Worm (Caenorhabditis elegans) whole organism, young adult: ENCODE results near the gene F38G1.3.

Experiments
- B0019.2 ChIP-seq: fragments of 200-800 bp; sonication (Bioruptor generic); conservative IDR thresholded peaks from 2 replicates; pipeline ENCODE4 v1.3.6; 2022; ENCODE audit warnings: missing genetic modification reagents, missing genetic modification characterization, missing compliant biosample characterization
- B0261.1 ChIP-seq: sonication (generic microtip); optimal IDR thresholded peaks from 2 replicates; lab custom pipeline; 2016; ENCODE audit warnings: mild to moderate bottlenecking, missing genetic modification characterization, moderate library complexity, missing compliant biosample characterization
- D2030.7 ChIP-seq: fragments of 200-800 bp; sonication (Bioruptor generic); IDR thresholded peaks from 2 replicates; pipeline ENCODE4 v1.3.6; 2022; ENCODE audit warnings: missing genetic modification reagents, missing genetic modification characterization, missing compliant biosample characterization
- F39B2.1 ChIP-seq: fragments of 200-800 bp; sonication (Bioruptor generic); IDR thresholded peaks from 2 replicates; pipeline ENCODE4 v1.3.6; 2022; ENCODE audit warnings: missing genetic modification reagents, missing genetic modification characterization, missing compliant biosample characterization
- F49E8.2 ChIP-seq: sonication (generic microtip); optimal IDR thresholded peaks from 3 replicates; lab custom pipeline; 2017; ENCODE audit warnings: missing genetic modification characterization, mild to moderate bottlenecking, missing compliant biosample characterization, antibody characterized with exemption, moderate library complexity; ENCODE audit not compliant: insufficient read depth
- F57A8.1 ChIP-seq: fragments of 200-800 bp; sonication (Bioruptor generic); optimal IDR thresholded peaks from 2 replicates; lab custom pipeline; 2018; ENCODE audit warnings: mild to moderate bottlenecking, missing genetic modification characterization, moderate library complexity, missing compliant biosample characterization
- F57C9.4 ChIP-seq: sonication (generic microtip); optimal IDR thresholded peaks from 2 replicates; lab custom pipeline; 2017; ENCODE audit warnings: mild to moderate bottlenecking, missing genetic modification characterization, missing compliant biosample characterization
- K12H6.12 ChIP-seq: fragments of 200-800 bp; sonication (Bioruptor generic); optimal IDR thresholded peaks from 2 replicates; lab custom pipeline; 2018; ENCODE audit warnings: mild to moderate bottlenecking, missing genetic modification characterization, missing compliant biosample characterization
- ZK185.1 ChIP-seq: sonication (generic microtip); optimal IDR thresholded peaks from 2 replicates; lab custom pipeline; 2016; ENCODE audit warnings: mild to moderate bottlenecking, missing genetic modification characterization, missing compliant biosample characterization; ENCODE audit not compliant: poor library complexity, severe bottlenecking
- aptf-2 ChIP-seq: fragments of 200-800 bp; sonication (Bioruptor generic); conservative IDR thresholded peaks from 2 replicates; pipeline ENCODE4 v1.3.6; 2022; ENCODE audit warnings: missing genetic modification reagents, missing genetic modification characterization, missing compliant biosample characterization
- atf-7 ChIP-seq: sonication (generic microtip); optimal IDR thresholded peaks from 2 replicates; lab custom pipeline; 2017; ENCODE audit warnings: mild to moderate bottlenecking, missing genetic modification characterization, missing compliant biosample characterization
- attf-3 ChIP-seq: fragments of 200-800 bp; sonication (Bioruptor generic); conservative IDR thresholded peaks from 2 replicates; pipeline ENCODE4 v1.3.6; 2022; ENCODE audit warnings: missing genetic modification reagents, missing genetic modification characterization, missing compliant biosample characterization
- attf-6 ChIP-seq: fragments of 200-800 bp; sonication (Bioruptor generic); IDR thresholded peaks from 2 replicates; pipeline ENCODE4 v1.3.6; 2022; ENCODE audit warnings: missing genetic modification reagents, missing genetic modification characterization, missing compliant biosample characterization
- bed-1 ChIP-seq: fragments of 200-800 bp; sonication (Bioruptor generic); IDR thresholded peaks from 2 replicates; pipeline ENCODE4 v1.3.6; 2022; ENCODE audit warnings: missing genetic modification reagents, missing genetic modification characterization, missing compliant biosample characterization
- bed-2 ChIP-seq: fragments of 200-800 bp; sonication (Bioruptor generic); IDR thresholded peaks from 2 replicates; pipeline ENCODE4 v1.3.6; 2022; ENCODE audit warnings: missing genetic modification reagents, missing genetic modification characterization, missing compliant biosample characterization
- cebp-1 ChIP-seq, 2 experiments: fragments of 200-800 bp in 1 of 2; sonication (Bioruptor generic) in 1 of 2; sonication (generic microtip) in 1 of 2; IDR thresholded peaks in 1 of 2; optimal IDR thresholded peaks in 1 of 2; 2 replicates each; pipeline versions ENCODE4 v1.3.6 to Lab custom; 2017 to 2022; ENCODE audit warnings: missing compliant biosample characterization in 2 of 2, missing genetic modification characterization in 2 of 2, mild to moderate bottlenecking in 1 of 2, missing genetic modification reagents in 1 of 2, moderate library complexity in 1 of 2
- ceh-58 ChIP-seq: fragments of 200-800 bp; sonication (Bioruptor generic); IDR thresholded peaks from 2 replicates; pipeline ENCODE4 v1.3.6; 2022; ENCODE audit warnings: missing genetic modification characterization, missing compliant biosample characterization
- dpff-1 ChIP-seq: sonication (generic microtip); optimal IDR thresholded peaks from 2 replicates; lab custom pipeline; 2017; ENCODE audit warnings: mild to moderate bottlenecking, missing genetic modification characterization, missing compliant biosample characterization
- egl-18 ChIP-seq: fragments of 200-800 bp; sonication (Bioruptor generic); IDR thresholded peaks from 2 replicates; pipeline ENCODE4 v1.3.6; 2022; ENCODE audit warnings: missing genetic modification reagents, missing genetic modification characterization, missing compliant biosample characterization
- gei-17 ChIP-seq: fragments of 200-800 bp; sonication (Bioruptor generic); optimal IDR thresholded peaks from 2 replicates; lab custom pipeline; 2018; ENCODE audit warnings: mild to moderate bottlenecking, missing genetic modification characterization, missing compliant biosample characterization
- hmg-20 ChIP-seq: fragments of 200-800 bp; sonication (Bioruptor generic); IDR thresholded peaks from 2 replicates; pipeline ENCODE4 v1.3.6; 2022; ENCODE audit warnings: missing genetic modification reagents, missing genetic modification characterization, missing compliant biosample characterization
- hsf-1 ChIP-seq: fragments of 200-800 bp; sonication (Bioruptor generic); IDR thresholded peaks from 2 replicates; pipeline ENCODE4 v1.3.6; 2022; ENCODE audit warnings: missing genetic modification reagents, missing genetic modification characterization, missing compliant biosample characterization
- lag-1 ChIP-seq: fragments of 200-800 bp; sonication (Bioruptor generic); IDR thresholded peaks from 2 replicates; pipeline ENCODE4 v1.3.6; 2022; ENCODE audit warnings: missing genetic modification reagents, missing genetic modification characterization, missing compliant biosample characterization
- lin-54 ChIP-seq: fragments of 200-800 bp; sonication (Bioruptor generic); optimal IDR thresholded peaks from 2 replicates; lab custom pipeline; 2018; ENCODE audit warnings: mild to moderate bottlenecking, missing genetic modification characterization, missing compliant biosample characterization
- lir-1 ChIP-seq: fragments of 200-800 bp; sonication (Bioruptor generic); conservative IDR thresholded peaks from 2 replicates; pipeline ENCODE4 v1.3.6; 2022; ENCODE audit warnings: missing genetic modification reagents, missing genetic modification characterization, missing compliant biosample characterization
- lsl-1 ChIP-seq: fragments of 200-800 bp; sonication (Bioruptor generic); optimal IDR thresholded peaks from 2 replicates; lab custom pipeline; 2018; ENCODE audit warnings: mild to moderate bottlenecking, missing genetic modification characterization, moderate library complexity, missing compliant biosample characterization
- madf-10 ChIP-seq: sonication (generic microtip); optimal IDR thresholded peaks from 2 replicates; lab custom pipeline; 2016; ENCODE audit warnings: mild to moderate bottlenecking, missing genetic modification characterization, missing compliant biosample characterization
- madf-3 ChIP-seq: fragments of 200-800 bp; sonication (Bioruptor generic); IDR thresholded peaks from 2 replicates; pipeline ENCODE4 v1.3.6; 2022; ENCODE audit warnings: missing genetic modification reagents, missing genetic modification characterization, missing compliant biosample characterization
- mcd-1 ChIP-seq: fragments of 200-800 bp; sonication (Bioruptor generic); IDR thresholded peaks from 2 replicates; pipeline ENCODE4 v1.3.6; 2022; ENCODE audit warnings: missing genetic modification reagents, missing genetic modification characterization, missing compliant biosample characterization
- nfya-1 ChIP-seq: sonication (generic microtip); optimal IDR thresholded peaks from 2 replicates; lab custom pipeline; 2017; ENCODE audit warnings: antibody characterized with exemption, missing compliant biosample characterization, missing genetic modification characterization, borderline replicate concordance; ENCODE audit not compliant: insufficient read depth
- nfya-2 ChIP-seq: fragments of 200-800 bp; sonication (Bioruptor generic); IDR thresholded peaks from 2 replicates; pipeline ENCODE4 v1.3.6; 2022; ENCODE audit warnings: missing genetic modification reagents, missing genetic modification characterization, missing compliant biosample characterization
- nfyb-1 ChIP-seq: fragments of 200-800 bp; sonication (Bioruptor generic); IDR thresholded peaks from 2 replicates; pipeline ENCODE4 v1.3.6; 2022; ENCODE audit warnings: missing genetic modification reagents, missing genetic modification characterization, missing compliant biosample characterization
- nhr-80 ChIP-seq: sonication (generic microtip); optimal IDR thresholded peaks from 2 replicates; lab custom pipeline; 2016; ENCODE audit warnings: missing genetic modification characterization, missing compliant biosample characterization
- nhr-90 ChIP-seq: sonication (generic microtip); optimal IDR thresholded peaks from 2 replicates; lab custom pipeline; 2016; ENCODE audit warnings: missing genotype, mild to moderate bottlenecking, missing genetic modification characterization, missing compliant biosample characterization
- rpc-1 ChIP-seq, 2 experiments: fragments of 150-350 bp in 1 of 2; sonication (generic microtip) in 1 of 2; optimal IDR thresholded peaks; 2 replicates each; lab custom pipeline; 2014 to 2018; ENCODE audit warnings: missing biosample characterization in 1 of 2, missing genetic modification characterization in 1 of 2, missing genetic modification reagents in 1 of 2, missing genotype in 1 of 2
- sdz-38 ChIP-seq: sonication (generic microtip); optimal IDR thresholded peaks from 2 replicates; lab custom pipeline; 2016; ENCODE audit warnings: missing genotype, missing genetic modification characterization, missing compliant biosample characterization
- sea-2 ChIP-seq: fragments of 200-800 bp; sonication (Bioruptor generic); IDR thresholded peaks from 2 replicates; pipeline ENCODE4 v1.3.6; 2022; ENCODE audit warnings: missing genetic modification characterization, missing compliant biosample characterization
- snpc-1.3 ChIP-seq: sonication (generic microtip); optimal IDR thresholded peaks from 2 replicates; lab custom pipeline; 2017; ENCODE audit warnings: missing genetic modification characterization, mild to moderate bottlenecking, missing compliant biosample characterization, antibody characterized with exemption, moderate library complexity, missing genotype, missing genetic modification reagents; ENCODE audit not compliant: insufficient read depth
- tbx-9 ChIP-seq: sonication (generic microtip); optimal IDR thresholded peaks from 2 replicates; lab custom pipeline; 2016; ENCODE audit warnings: borderline replicate concordance, missing genetic modification characterization, inconsistent platforms, missing compliant biosample characterization
- zim-3 ChIP-seq: sonication (generic microtip); optimal IDR thresholded peaks from 2 replicates; lab custom pipeline; 2017; ENCODE audit warnings: mild to moderate bottlenecking, missing genetic modification characterization, moderate library complexity, missing compliant biosample characterization
- ztf-25 ChIP-seq: fragments of 200-800 bp; sonication (Bioruptor generic); IDR thresholded peaks from 2 replicates; pipeline ENCODE4 v1.3.6; 2022; ENCODE audit warnings: missing genetic modification reagents, missing genetic modification characterization, missing compliant biosample characterization
- ztf-3 ChIP-seq: fragments of 200-800 bp; sonication (Bioruptor generic); optimal IDR thresholded peaks from 2 replicates; lab custom pipeline; 2018; ENCODE audit warnings: mild to moderate bottlenecking, missing genetic modification characterization, missing compliant biosample characterization

The F38G1.3 gene

ce11 chrX:465931-466330, 10.4 kb upstream of the F38G1.3 start:
- TF ChIP-seq aptf-2 (GFP tag; lab: Robert Waterston, UW), result 0 out of 2 replicates have a peak, but pooled peaks have one; percentile 23
- TF ChIP-seq bed-1 (GFP tag; lab: Robert Waterston, UW), result 0 out of 2 replicates have a peak, but pooled peaks have one; percentile 11
- TF ChIP-seq ceh-58 (GFP tag; lab: Robert Waterston, UW), result 0 out of 2 replicates have a peak, but pooled peaks have one; percentile 53
- TF ChIP-seq B0019.2 (GFP tag; lab: Robert Waterston, UW), result 0 out of 2 replicates have a peak, but pooled peaks have one; percentile 8
- TF ChIP-seq D2030.7 (GFP tag; lab: Robert Waterston, UW), result peak; percentile 26

ce11 chrX:467338-467823, 9.0 kb upstream of the F38G1.3 start:
- TF ChIP-seq nfya-1 (tag; lab: Kevin White, UChicago) (no peak), bed-2 (GFP tag; lab: Robert Waterston, UW) (no peak), madf-10 (tag; lab: Kevin White, UChicago) (no peak), madf-3 (GFP tag; lab: Robert Waterston, UW) (no peak), F57A8.1 (GFP tag; lab: Kevin White, UChicago) (no peak), mcd-1 (GFP tag; lab: Robert Waterston, UW) (no peak), zim-3 (tag; lab: Kevin White, UChicago) (no peak), ztf-25 (no peak), attf-6 (no peak), ZK185.1 (no peak), lir-1 (GFP tag; lab: Robert Waterston, UW) (no peak), hsf-1 (no peak), F57C9.4 (tag; lab: Kevin White, UChicago) (no peak), cebp-1 (GFP tag; IDR thresholded peaks at IDR 0.05; lab: Robert Waterston, UW) (no peak), cebp-1 (tag; optimal IDR thresholded peaks at IDR 0.05; lab: Kevin White, UChicago) (no peak), nhr-90 (tag; lab: Kevin White, UChicago) (no peak), atf-7 (no peak), sdz-38 (tag; lab: Kevin White, UChicago) (no peak)

- TF ChIP-seq B0261.1 (tag; lab: Kevin White, UChicago), result no peak
- TF ChIP-seq gei-17 (GFP tag; lab: Kevin White, UChicago), result no peak
- TF ChIP-seq snpc-1.3 (tag; lab: Kevin White, UChicago), result no peak
- no peak for TF ChIP-seq ceh-58 (GFP tag; lab: Robert Waterston, UW)
- TF ChIP-seq ztf-3 (GFP tag; lab: Kevin White, UChicago), result no peak
- no peak for TF ChIP-seq rpc-1 (optimal IDR thresholded peaks at IDR 0.05; lab: Kevin White, UChicago)
- TF ChIP-seq rpc-1 (tag; optimal IDR thresholded peaks at IDR 0.05; lab: Kevin White, UChicago), result no peak
- no peak for TF ChIP-seq F39B2.1 (GFP tag; lab: Robert Waterston, UW)
Measured at ce11 chrX:481150-481549, 4.8 kb downstream of the F38G1.3 start, which contains the start of gene che-2. TSS of gene che-2 (plus strand) at chrX:481450.

ce11 chrX:487669-488068, 11.3 kb downstream of the F38G1.3 start:
- TF ChIP-seq lsl-1 (GFP tag; lab: Kevin White, UChicago) (peak; percentile 26), nhr-80 (tag; lab: Kevin White, UChicago) (no peak), egl-18 (GFP tag; lab: Robert Waterston, UW) (no peak), lag-1 (no peak), lin-54 (peak; percentile 20), nfyb-1 (peak; percentile 45; the same call in 1 of the 2 replicates), attf-3 (GFP tag; lab: Robert Waterston, UW) (no peak), hmg-20 (GFP tag; lab: Robert Waterston, UW) (0 out of 2 replicates have a peak, but pooled peaks have one; percentile 17), dpff-1 (tag; lab: Kevin White, UChicago) (no peak), atf-7 (no peak), K12H6.12 (tag; lab: Kevin White, UChicago) (no peak), sea-2 (GFP tag; lab: Robert Waterston, UW) (no peak), nfya-2 (GFP tag; lab: Robert Waterston, UW) (no peak), rpc-1 (optimal IDR thresholded peaks at IDR 0.05; lab: Kevin White, UChicago) (peak; percentile 84), rpc-1 (tag; optimal IDR thresholded peaks at IDR 0.05; lab: Kevin White, UChicago) (peak; percentile 99), tbx-9 (tag; lab: Kevin White, UChicago) (no peak), F49E8.2 (tag; lab: Kevin White, UChicago) (peak; percentile 19)
